Fruit fly (Drosophila melanogaster) whole organism, prepupa: ENCODE results near the gene CG6937.

Source experiments
- CG10669 ChIP-seq: fragments of 200-800 bp; sonication (Bioruptor generic); optimal IDR thresholded peaks from 3 replicates; lab custom pipeline; 2018; ENCODE audit warnings: missing biosample characterization, mild to moderate bottlenecking, missing genetic modification characterization, moderate library complexity
- CG11294 ChIP-seq: fragments of 200-800 bp; sonication (Bioruptor generic); IDR thresholded peaks from 2 replicates; pipeline ENCODE4 v1.3.6; 2022; ENCODE audit warnings: missing biosample characterization, missing genetic modification characterization
- CG15336 ChIP-seq: fragments of 200-800 bp; sonication (Bioruptor generic); IDR thresholded peaks from 2 replicates; pipeline ENCODE4 v1.3.6; 2022; ENCODE audit warnings: missing biosample characterization, missing genetic modification characterization
- CG16779 ChIP-seq: fragments of 200-800 bp; sonication (Bioruptor generic); optimal IDR thresholded peaks from 3 replicates; lab custom pipeline; 2017; ENCODE audit warnings: missing biosample characterization, mild to moderate bottlenecking, missing genetic modification characterization
- CG31627 ChIP-seq: fragments of 200-800 bp; sonication (Bioruptor generic); optimal IDR thresholded peaks from 3 replicates; lab custom pipeline; 2016; ENCODE audit warnings: missing biosample characterization, missing genetic modification characterization
- CG32006 ChIP-seq: fragments of 200-800 bp; sonication (Bioruptor generic); optimal IDR thresholded peaks from 3 replicates; lab custom pipeline; 2017; ENCODE audit warnings: missing biosample characterization, mild to moderate bottlenecking, missing genetic modification characterization
- CG34406 ChIP-seq: fragments of 200-800 bp; sonication (Bioruptor generic); optimal IDR thresholded peaks from 3 replicates; lab custom pipeline; 2016; ENCODE audit warnings: missing biosample characterization, missing genetic modification characterization
- CG4318 ChIP-seq: fragments of 200-800 bp; sonication (Bioruptor generic); optimal IDR thresholded peaks from 3 replicates; lab custom pipeline; 2017; ENCODE audit warnings: missing biosample characterization, mild to moderate bottlenecking, missing genetic modification characterization
- CG6792 ChIP-seq: fragments of 200-800 bp; sonication (Bioruptor generic); optimal IDR thresholded peaks from 3 replicates; lab custom pipeline; 2016; ENCODE audit warnings: missing biosample characterization, missing genetic modification characterization
- CG6854 ChIP-seq: fragments of 200-800 bp; sonication (Bioruptor generic); optimal IDR thresholded peaks from 2 replicates; lab custom pipeline; 2017; ENCODE audit warnings: missing biosample characterization, mild to moderate bottlenecking, missing genetic modification characterization
- CG7368 ChIP-seq: fragments of 200-800 bp; sonication (Bioruptor generic); optimal IDR thresholded peaks from 3 replicates; lab custom pipeline; 2016; ENCODE audit warnings: missing biosample characterization, missing genetic modification characterization
- CG8119 ChIP-seq: fragments of 200-800 bp; sonication (Bioruptor generic); IDR thresholded peaks from 3 replicates; pipeline ENCODE4 v1.3.6; 2022; ENCODE audit warnings: missing biosample characterization, missing genetic modification characterization
- Eip78C ChIP-seq: fragments of 200-800 bp; sonication (Bioruptor generic); peaks from one replicate; lab custom pipeline; 2016; ENCODE audit warnings: missing biosample characterization, missing genetic modification characterization
- Eip93F ChIP-seq: fragments of 200-800 bp; sonication (Bioruptor generic); optimal IDR thresholded peaks from 2 replicates; lab custom pipeline; 2016; ENCODE audit warnings: missing biosample characterization, mild to moderate bottlenecking, missing genetic modification characterization
- Ets21C ChIP-seq: fragments of 200-800 bp; sonication (Bioruptor generic); optimal IDR thresholded peaks from 3 replicates; lab custom pipeline; 2016; ENCODE audit warnings: missing biosample characterization, missing genetic modification characterization
- Ets96B ChIP-seq: fragments of 200-800 bp; optimal IDR thresholded peaks from 2 replicates; lab custom pipeline; 2019; ENCODE audit warnings: missing biosample characterization, mild to moderate bottlenecking, missing genetic modification characterization, moderate library complexity
- Gug ChIP-seq: fragments of 200-800 bp; sonication (Bioruptor generic); IDR thresholded peaks from 2 replicates; pipeline ENCODE4 v1.3.6; 2022; ENCODE audit warnings: missing biosample characterization, missing genetic modification characterization
- Hr38 ChIP-seq: sonication (Bioruptor generic); optimal IDR thresholded peaks from 2 replicates; lab custom pipeline; 2016; ENCODE audit warnings: missing biosample characterization, missing genetic modification characterization
- Met ChIP-seq: fragments of 200-800 bp; sonication (Bioruptor generic); optimal IDR thresholded peaks from 3 replicates; lab custom pipeline; 2016; ENCODE audit warnings: missing biosample characterization, missing genetic modification characterization
- OdsH ChIP-seq: fragments of 200-800 bp; sonication (Bioruptor generic); optimal IDR thresholded peaks from 3 replicates; lab custom pipeline; 2016; ENCODE audit warnings: missing biosample characterization, missing genetic modification characterization
- Sox102F ChIP-seq: fragments of 200-800 bp; sonication (Bioruptor generic); optimal IDR thresholded peaks from 2 replicates; lab custom pipeline; 2016; ENCODE audit warnings: missing biosample characterization, mild to moderate bottlenecking, missing genetic modification characterization
- Sox14 ChIP-seq: fragments of 200-800 bp; sonication (Bioruptor generic); optimal IDR thresholded peaks from 3 replicates; lab custom pipeline; 2016; ENCODE audit warnings: missing biosample characterization, missing genetic modification characterization
- Sox15 ChIP-seq: fragments of 200-800 bp; sonication (Bioruptor generic); optimal IDR thresholded peaks from 3 replicates; lab custom pipeline; 2016; ENCODE audit warnings: missing biosample characterization, missing genetic modification characterization
- acj6 ChIP-seq: fragments of 200-800 bp; sonication (Bioruptor generic); optimal IDR thresholded peaks from 3 replicates; lab custom pipeline; 2016; ENCODE audit warnings: missing biosample characterization, missing genetic modification characterization
- dsx ChIP-seq: fragments of 200-800 bp; optimal IDR thresholded peaks from 3 replicates; lab custom pipeline; 2019; ENCODE audit warnings: missing biosample characterization, mild to moderate bottlenecking, missing genetic modification characterization, moderate library complexity; ENCODE audit not compliant: poor library complexity, severe bottlenecking
- eg ChIP-seq: fragments of 200-800 bp; sonication (Bioruptor generic); IDR thresholded peaks from 3 replicates; pipeline ENCODE4 v1.3.6; 2022; ENCODE audit warnings: missing biosample characterization, missing genetic modification characterization
- fd59A ChIP-seq: fragments of 200-800 bp; sonication (Bioruptor generic); optimal IDR thresholded peaks from 2 replicates; lab custom pipeline; 2017; ENCODE audit warnings: missing biosample characterization, mild to moderate bottlenecking, missing genetic modification characterization, missing genetic modification reagents
- lz ChIP-seq: fragments of 200-800 bp; sonication (Bioruptor generic); optimal IDR thresholded peaks from 3 replicates; lab custom pipeline; 2016; ENCODE audit warnings: missing biosample characterization, missing genetic modification characterization
- net ChIP-seq: fragments of 200-800 bp; sonication (Bioruptor generic); optimal IDR thresholded peaks from 3 replicates; lab custom pipeline; 2016; ENCODE audit warnings: missing biosample characterization, missing genetic modification characterization
- pdm3 ChIP-seq: fragments of 200-800 bp; sonication (Bioruptor generic); optimal IDR thresholded peaks from 3 replicates; lab custom pipeline; 2016; ENCODE audit warnings: missing biosample characterization, missing genetic modification characterization
- spab ChIP-seq: fragments of 200-800 bp; sonication (Bioruptor generic); optimal IDR thresholded peaks from 2 replicates; lab custom pipeline; 2017; ENCODE audit warnings: missing biosample characterization, mild to moderate bottlenecking, missing genetic modification characterization, missing genetic modification reagents
- ss ChIP-seq, 2 experiments: fragments of 200-800 bp; sonication (Bioruptor generic); optimal IDR thresholded peaks; 2 replicates in 1 of 2; 3 replicates in 1 of 2; lab custom pipeline; 2017 to 2018; ENCODE audit warnings: mild to moderate bottlenecking in 2 of 2, missing biosample characterization in 2 of 2, missing genetic modification characterization in 2 of 2, moderate library complexity in 1 of 2
- svp ChIP-seq: fragments of 200-800 bp; sonication (Bioruptor generic); peaks from one replicate; lab custom pipeline; 2016; ENCODE audit warnings: missing biosample characterization, missing genetic modification characterization
- topi ChIP-seq: fragments of 200-800 bp; sonication (Bioruptor generic); optimal IDR thresholded peaks from 3 replicates; lab custom pipeline; 2016; ENCODE audit warnings: missing biosample characterization, missing genetic modification characterization

Gene CG6937

DNA sequence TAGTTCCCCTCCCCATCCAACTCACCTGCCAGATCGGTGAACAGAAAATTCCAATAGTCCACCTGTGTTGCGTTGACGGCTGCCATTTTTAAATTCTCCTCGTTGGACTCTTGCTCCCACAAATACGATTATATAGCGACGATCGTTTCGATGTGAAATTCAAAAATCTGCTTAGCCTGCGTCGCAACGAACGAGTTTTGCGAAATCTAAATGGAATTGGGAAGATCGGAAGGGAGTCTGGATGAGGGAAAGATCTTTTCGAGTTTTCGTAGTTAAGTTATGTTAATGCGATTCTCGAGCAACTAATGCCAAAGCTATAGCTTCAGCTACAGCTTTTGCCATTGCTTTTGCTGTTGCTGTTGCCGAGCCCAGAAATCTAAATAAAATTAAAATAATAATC lies 24.3 kb upstream of the CG6937 start:
- TF ChIP-seq CG34406 (no peak), Sox15 (GFP tag; lab: Kevin White, UChicago) (no peak), ss (GFP tag; optimal IDR thresholded peaks at IDR 0.05; lab: Kevin White, UChicago) (no peak), pdm3 (GFP tag; lab: Kevin White, UChicago) (no peak), CG7368 (no peak), CG11294 (GFP tag; lab: Robert Waterston, UW) (no peak), CG16779 (tag; lab: Kevin White, UChicago) (no peak), Eip78C (GFP tag; lab: Kevin White, UChicago) (no peak), CG15336 (GFP tag; lab: Robert Waterston, UW) (no peak), dsx (GFP tag; lab: Kevin White, UChicago) (no peak), OdsH (no peak), Ets96B (tag; lab: Kevin White, UChicago) (no peak), topi (no peak), CG6854 (no peak), Hr38 (GFP tag; lab: Kevin White, UChicago) (no peak), CG6792 (no peak), lz (GFP tag; lab: Kevin White, UChicago) (no peak)

DNA sequence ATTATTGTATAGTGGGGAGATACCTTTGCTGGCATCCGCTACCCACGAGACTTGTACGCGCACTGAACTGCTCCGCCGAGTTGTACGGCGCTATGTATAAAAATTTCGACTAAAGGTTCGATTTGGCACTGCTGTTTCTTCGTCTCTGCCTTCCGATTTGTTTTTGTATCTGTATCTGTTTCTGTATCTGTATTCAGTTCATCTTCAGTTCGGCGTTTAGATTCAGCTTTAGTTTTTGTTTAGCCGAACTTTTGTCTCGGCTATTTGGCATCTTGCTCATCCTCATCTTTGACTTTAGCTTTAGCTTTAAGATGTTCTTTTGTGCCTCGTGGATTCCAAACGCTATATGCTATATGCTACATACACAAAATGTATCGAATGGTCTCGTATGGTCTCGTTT lies 22.1 kb upstream of the CG6937 start, which contains the start of gene sit:
Gene sit (minus strand): TSS at position 71 of the 400 bp plus-strand sequence.
- TF ChIP-seq CG11294 (GFP tag; lab: Robert Waterston, UW) (no peak), CG4318 (GFP tag; lab: Kevin White, UChicago) (no peak), CG32006 (GFP tag; lab: Kevin White, UChicago) (no peak), Eip78C (GFP tag; lab: Kevin White, UChicago) (no peak), Gug (GFP tag; lab: Robert Waterston, UW) (no peak), acj6 (no peak), Met (GFP tag; lab: Kevin White, UChicago) (no peak), OdsH (no peak), dsx (GFP tag; lab: Kevin White, UChicago) (no peak)

DNA sequence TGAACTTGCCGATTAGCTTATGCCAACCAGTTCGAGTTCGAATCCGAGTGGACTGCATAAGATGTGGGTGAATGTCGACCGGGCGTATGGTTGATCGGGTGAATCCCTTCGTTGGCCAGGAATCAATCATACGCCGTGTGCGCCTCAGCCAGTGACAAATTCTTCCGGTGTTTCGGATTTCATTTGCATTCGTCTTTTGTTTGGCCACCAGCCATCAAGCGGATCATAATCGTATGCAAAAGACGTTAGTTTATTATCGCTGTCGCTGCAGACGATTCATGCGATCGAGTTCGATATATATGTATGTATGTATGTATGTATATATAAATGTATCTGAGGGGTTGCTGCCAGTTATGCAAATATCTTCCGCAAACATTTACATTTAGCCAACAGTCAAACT lies 20.5 kb upstream of the CG6937 start:
- no peak for TF ChIP-seq CG7368
- TF ChIP-seq Sox102F (GFP tag; lab: Kevin White, UChicago): no peak
- no peak for TF ChIP-seq dsx (GFP tag; lab: Kevin White, UChicago)
- no peak for TF ChIP-seq eg (GFP tag; lab: Robert Waterston, UW)
- no peak for TF ChIP-seq fd59A (GFP tag; lab: Kevin White, UChicago)
- TF ChIP-seq lz (GFP tag; lab: Kevin White, UChicago): no peak
- TF ChIP-seq spab (GFP tag; lab: Kevin White, UChicago): no peak
- TF ChIP-seq net: no peak
- no peak for TF ChIP-seq svp
- no peak for TF ChIP-seq pdm3 (GFP tag; lab: Kevin White, UChicago)
- TF ChIP-seq CG8119 (GFP tag; lab: Robert Waterston, UW): no peak
- no peak for TF ChIP-seq Eip78C (GFP tag; lab: Kevin White, UChicago)
- TF ChIP-seq Eip93F (GFP tag; lab: Kevin White, UChicago): no peak
- no peak for TF ChIP-seq CG6792
- no peak for TF ChIP-seq CG10669 (GFP tag; lab: Kevin White, UChicago)
- no peak for TF ChIP-seq CG31627 (GFP tag; lab: Kevin White, UChicago)
- no peak for TF ChIP-seq Ets21C

DNA sequence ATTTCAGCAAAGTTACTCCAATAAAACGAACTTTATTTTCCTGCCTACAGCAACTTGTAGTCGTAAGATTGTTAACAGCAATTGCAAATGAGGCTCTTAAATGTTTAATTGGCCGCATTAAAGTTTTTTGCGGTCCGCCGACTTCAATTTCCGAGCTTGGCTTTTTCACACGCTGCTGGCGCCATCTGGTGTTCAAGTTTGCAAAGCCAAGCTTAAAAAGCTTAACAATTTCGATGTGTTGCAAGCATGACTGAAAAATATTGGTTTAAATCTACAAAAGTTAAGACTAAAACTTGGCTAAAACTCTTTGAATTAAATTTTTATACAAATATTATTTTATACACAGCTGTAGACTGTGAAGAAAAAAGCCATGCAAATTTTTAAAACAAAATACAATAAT lies 19.9 kb upstream of the CG6937 start:
- TF ChIP-seq svp (no peak), Sox102F (GFP tag; lab: Kevin White, UChicago) (no peak), Sox14 (GFP tag; lab: Kevin White, UChicago) (no peak), acj6 (no peak), CG8119 (GFP tag; lab: Robert Waterston, UW) (no peak)

DNA sequence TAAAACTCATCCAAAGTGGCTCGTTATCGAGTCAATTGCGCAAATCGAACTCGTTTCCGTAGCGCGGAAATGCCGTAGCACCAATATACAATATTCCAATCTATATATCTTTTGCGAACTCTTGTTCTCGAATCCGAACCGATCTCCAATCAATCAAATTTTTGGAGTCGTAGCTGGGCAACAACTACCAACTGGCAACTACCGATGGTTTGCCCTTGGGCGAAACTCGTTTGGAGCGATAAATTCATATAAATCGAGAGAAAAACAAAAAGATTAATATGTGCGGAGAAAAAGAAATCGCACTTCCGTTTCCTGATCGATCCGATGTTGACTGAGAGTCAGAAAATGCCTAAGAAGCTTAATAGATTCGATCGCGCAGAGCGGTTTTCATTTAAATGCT lies 18.8 kb upstream of the CG6937 start:
- TF ChIP-seq Sox15 (GFP tag; lab: Kevin White, UChicago) (no peak), Sox14 (GFP tag; lab: Kevin White, UChicago) (no peak), CG15336 (GFP tag; lab: Robert Waterston, UW) (no peak)
